Fruit fly (Drosophila melanogaster) whole organism, embryonic: ENCODE data around the gene Dad1.
A peak's percentile ranks its signal among the peaks of the same experiment; 100 is the strongest.

Experiments
- CG10274 ChIP-seq: fragments of 200-800 bp; sonication (Bioruptor generic); optimal IDR thresholded peaks from 3 replicates; lab custom pipeline; 2017; ENCODE audit warnings: missing biosample characterization, mild to moderate bottlenecking, missing genetic modification characterization
- CG12071 ChIP-seq: fragments of 200-800 bp; sonication (Bioruptor generic); optimal IDR thresholded peaks from 3 replicates; lab custom pipeline; 2018; ENCODE audit warnings: missing biosample characterization, mild to moderate bottlenecking, missing genetic modification characterization
- CG13894 ChIP-seq: fragments of 200-800 bp; sonication (Bioruptor generic); optimal IDR thresholded peaks from 3 replicates; lab custom pipeline; 2018; ENCODE audit warnings: missing biosample characterization, mild to moderate bottlenecking, missing genetic modification characterization, moderate library complexity
- CG14965 ChIP-seq: fragments of 200-800 bp; sonication (Bioruptor generic); optimal IDR thresholded peaks from 2 replicates; lab custom pipeline; 2016; ENCODE audit warnings: missing biosample characterization, missing genetic modification characterization, borderline replicate concordance
- CG15696 ChIP-seq: fragments of 200-800 bp; sonication (Bioruptor generic); optimal IDR thresholded peaks from 2 replicates; lab custom pipeline; 2019; ENCODE audit warnings: missing biosample characterization, mild to moderate bottlenecking, missing genetic modification characterization, moderate library complexity
- CG1647 ChIP-seq: fragments of 200-800 bp; sonication (Bioruptor generic); optimal IDR thresholded peaks from 3 replicates; lab custom pipeline; 2016; ENCODE audit warnings: missing biosample characterization, missing genetic modification characterization
- CG17361 ChIP-seq: fragments of 200-800 bp; sonication (Bioruptor generic); IDR thresholded peaks from 3 replicates; pipeline ENCODE4 v1.3.6; 2022; ENCODE audit warnings: missing biosample characterization, missing genetic modification characterization
- CG17385 ChIP-seq: fragments of 200-800 bp; sonication (Bioruptor generic); optimal IDR thresholded peaks from 3 replicates; lab custom pipeline; 2018; ENCODE audit warnings: missing biosample characterization, mild to moderate bottlenecking, missing genetic modification characterization
- CG17912 ChIP-seq: fragments of 200-800 bp; sonication (Bioruptor generic); optimal IDR thresholded peaks from 2 replicates; lab custom pipeline; 2018; ENCODE audit warnings: missing biosample characterization, mild to moderate bottlenecking, missing genetic modification characterization
- CG2875 ChIP-seq: fragments of 200-800 bp; sonication (Bioruptor generic); optimal IDR thresholded peaks from 2 replicates; lab custom pipeline; 2017; ENCODE audit warnings: missing biosample characterization, mild to moderate bottlenecking, missing genetic modification characterization, missing genetic modification reagents
- CG31224 ChIP-seq: fragments of 200-800 bp; sonication (Bioruptor generic); IDR thresholded peaks from 2 replicates; pipeline ENCODE4 v1.3.6; 2022; ENCODE audit warnings: missing biosample characterization, missing genetic modification characterization
- CG3281 ChIP-seq: fragments of 200-800 bp; sonication (Bioruptor generic); optimal IDR thresholded peaks from 3 replicates; lab custom pipeline; 2017; ENCODE audit warnings: missing biosample characterization, mild to moderate bottlenecking, missing genetic modification characterization
- CG4617 ChIP-seq: fragments of 200-800 bp; sonication (Bioruptor generic); optimal IDR thresholded peaks from 3 replicates; lab custom pipeline; 2016; ENCODE audit warnings: missing biosample characterization, missing genetic modification characterization, borderline replicate concordance
- CG6254 ChIP-seq: fragments of 200-800 bp; sonication (Bioruptor generic); optimal IDR thresholded peaks from 3 replicates; lab custom pipeline; 2017; ENCODE audit warnings: mild to moderate bottlenecking, missing biosample characterization, missing genetic modification reagents, missing genetic modification characterization
- CG7271 ChIP-seq: fragments of 200-800 bp; sonication (Bioruptor generic); optimal IDR thresholded peaks from 2 replicates; lab custom pipeline; 2018; ENCODE audit warnings: missing biosample characterization, mild to moderate bottlenecking, missing genetic modification characterization, moderate library complexity
- CG8281 ChIP-seq: fragments of 200-800 bp; sonication (Bioruptor generic); optimal IDR thresholded peaks from 2 replicates; lab custom pipeline; 2018; ENCODE audit warnings: missing biosample characterization, mild to moderate bottlenecking, missing genetic modification characterization, moderate library complexity
- CG8388 ChIP-seq: fragments of 200-800 bp; sonication (Bioruptor generic); optimal IDR thresholded peaks from 2 replicates; lab custom pipeline; 2019; ENCODE audit warnings: missing biosample characterization, mild to moderate bottlenecking, missing genetic modification characterization, moderate library complexity
- CG8924 ChIP-seq: fragments of 200-800 bp; optimal IDR thresholded peaks from 3 replicates; lab custom pipeline; 2019; ENCODE audit warnings: missing biosample characterization, mild to moderate bottlenecking, missing genetic modification characterization, moderate library complexity
- CG9215 ChIP-seq: fragments of 200-800 bp; sonication (Bioruptor generic); IDR thresholded peaks from 2 replicates; pipeline ENCODE4 v1.3.6; 2022; ENCODE audit warnings: missing biosample characterization, missing genetic modification characterization
- CHES-1-like ChIP-seq: fragments of 200-800 bp; sonication (Bioruptor generic); optimal IDR thresholded peaks from 2 replicates; lab custom pipeline; 2016; ENCODE audit warnings: missing biosample characterization, missing genetic modification characterization
- Doc3 ChIP-seq: fragments of 200-800 bp; sonication (Bioruptor generic); IDR thresholded peaks from 3 replicates; pipeline ENCODE4 v1.3.6; 2022; ENCODE audit warnings: missing biosample characterization, missing genetic modification characterization; ENCODE audit not compliant: partially characterized antibody
- E2f2 ChIP-seq: fragments of 200-800 bp; sonication (Bioruptor generic); IDR thresholded peaks from 2 replicates; pipeline ENCODE4 v1.3.6; 2022; ENCODE audit warnings: missing biosample characterization, missing genetic modification characterization
- Hr39 ChIP-seq: fragments of >200 bp; optimal IDR thresholded peaks from 2 replicates; lab custom pipeline; 2017
- Mrtf ChIP-seq: fragments of 200-800 bp; sonication (Bioruptor generic); IDR thresholded peaks from 3 replicates; pipeline ENCODE4 v1.3.6; 2022; ENCODE audit warnings: missing biosample characterization, missing genetic modification characterization
- Myb ChIP-seq: fragments of 200-800 bp; sonication (Bioruptor generic); optimal IDR thresholded peaks from 2 replicates; lab custom pipeline; 2016; ENCODE audit warnings: missing biosample characterization, missing genetic modification characterization
- Nf-YA ChIP-seq: fragments of 200-800 bp; sonication (Bioruptor generic); IDR thresholded peaks from 2 replicates; pipeline ENCODE4 v1.3.6; 2022; ENCODE audit warnings: missing biosample characterization, missing genetic modification characterization
- Spps ChIP-seq: fragments of 200-800 bp; sonication (Bioruptor generic); optimal IDR thresholded peaks from 2 replicates; lab custom pipeline; 2018; ENCODE audit warnings: missing biosample characterization, mild to moderate bottlenecking, missing genetic modification characterization
- Taf1 ChIP-seq: fragments of 200-800 bp; sonication (Bioruptor generic); IDR thresholded peaks from 2 replicates; pipeline ENCODE4 v1.3.6; 2022; ENCODE audit warnings: missing biosample characterization, missing genetic modification characterization
- ash1 ChIP-seq: fragments of 200-800 bp; sonication (Bioruptor generic); optimal IDR thresholded peaks from 2 replicates; lab custom pipeline; 2018; ENCODE audit warnings: missing biosample characterization, mild to moderate bottlenecking, missing genetic modification characterization
- ato ChIP-seq: fragments of 200-800 bp; sonication (Bioruptor generic); IDR thresholded peaks from 2 replicates; pipeline ENCODE4 v1.3.6; 2022; ENCODE audit warnings: missing biosample characterization, missing genetic modification characterization; ENCODE audit not compliant: partially characterized antibody
- danr ChIP-seq: fragments of 200-800 bp; sonication (Bioruptor generic); IDR thresholded peaks from 2 replicates; pipeline ENCODE4 v1.3.6; 2022; ENCODE audit warnings: missing biosample characterization, missing genetic modification characterization
- dysf ChIP-seq: fragments of 200-800 bp; sonication (Bioruptor generic); IDR thresholded peaks from 3 replicates; pipeline ENCODE4 v1.3.6; 2022; ENCODE audit warnings: missing biosample characterization, missing genetic modification characterization
- hth ChIP-seq: fragments of >200 bp; optimal IDR thresholded peaks from 2 replicates; lab custom pipeline; 2017; ENCODE audit warnings: inconsistent platforms
- jumu ChIP-seq: fragments of 200-800 bp; sonication (Bioruptor generic); optimal IDR thresholded peaks from 3 replicates; lab custom pipeline; 2016; ENCODE audit warnings: missing biosample characterization, missing genetic modification characterization
- lmd ChIP-seq: fragments of 200-800 bp; sonication (Bioruptor generic); IDR thresholded peaks from 2 replicates; pipeline ENCODE4 v1.3.6; 2022; ENCODE audit warnings: missing biosample characterization, missing genetic modification characterization
- maf-S ChIP-seq: fragments of 200-800 bp; sonication (Bioruptor generic); optimal IDR thresholded peaks from 2 replicates; lab custom pipeline; 2016; ENCODE audit warnings: missing biosample characterization, missing genetic modification characterization
- mam ChIP-seq: fragments of 200-800 bp; sonication (Bioruptor generic); optimal IDR thresholded peaks from 3 replicates; lab custom pipeline; 2016; ENCODE audit warnings: missing biosample characterization, missing genetic modification characterization
- nerfin-1 ChIP-seq: fragments of 200-800 bp; sonication (Bioruptor generic); optimal IDR thresholded peaks from 3 replicates; lab custom pipeline; 2019; ENCODE audit warnings: missing biosample characterization, mild to moderate bottlenecking, missing genetic modification characterization, moderate library complexity
- nom ChIP-seq: fragments of 200-800 bp; sonication (Bioruptor generic); optimal IDR thresholded peaks from 2 replicates; lab custom pipeline; 2017; ENCODE audit warnings: missing biosample characterization, missing genetic modification characterization, mild to moderate bottlenecking, moderate library complexity, missing genetic modification reagents
- p53 ChIP-seq: fragments of 200-800 bp; sonication (Bioruptor generic); optimal IDR thresholded peaks from 2 replicates; lab custom pipeline; 2016; ENCODE audit warnings: missing biosample characterization, missing genetic modification characterization
- pan ChIP-seq, 4 experiments: fragments of >200 bp in 3 of 4; fragments of 200-800 bp in 1 of 4; sonication (Bioruptor generic) in 1 of 4; optimal IDR thresholded peaks in 3 of 4; IDR thresholded peaks in 1 of 4; 2 replicates each; pipeline versions ENCODE4 v1.3.6 to Lab custom; 2017 to 2022; ENCODE audit warnings: missing biosample characterization in 2 of 4, missing genetic modification characterization in 2 of 4, mixed read lengths in 1 of 4
- pfk ChIP-seq: fragments of 200-800 bp; sonication (Bioruptor generic); optimal IDR thresholded peaks from 2 replicates; lab custom pipeline; 2018; ENCODE audit warnings: missing biosample characterization, mild to moderate bottlenecking, missing genetic modification characterization, moderate library complexity
- row ChIP-seq: fragments of 200-800 bp; sonication (Bioruptor generic); IDR thresholded peaks from 3 replicates; pipeline ENCODE4 v1.3.6; 2022; ENCODE audit warnings: missing biosample characterization, missing genetic modification characterization
- sens-2 ChIP-seq: fragments of 200-800 bp; sonication (Bioruptor generic); IDR thresholded peaks from 2 replicates; pipeline ENCODE4 v1.3.6; 2022; ENCODE audit warnings: missing biosample characterization, missing genetic modification characterization
- sisA ChIP-seq: fragments of 200-800 bp; sonication (Bioruptor generic); IDR thresholded peaks from 2 replicates; pipeline ENCODE4 v1.3.6; 2022; ENCODE audit warnings: missing biosample characterization, missing genetic modification characterization
- so ChIP-seq: fragments of 200-800 bp; sonication (Bioruptor generic); IDR thresholded peaks from 3 replicates; pipeline ENCODE4 v1.3.6; 2022; ENCODE audit warnings: missing biosample characterization, missing genetic modification characterization
- sob ChIP-seq: fragments of 200-800 bp; sonication (Bioruptor generic); IDR thresholded peaks from 2 replicates; pipeline ENCODE4 v1.3.6; 2022; ENCODE audit warnings: missing biosample characterization, missing genetic modification characterization
- sqz ChIP-seq: fragments of 200-800 bp; sonication (Bioruptor generic); optimal IDR thresholded peaks from 3 replicates; lab custom pipeline; 2018; ENCODE audit warnings: missing biosample characterization, mild to moderate bottlenecking, missing genetic modification characterization
- usp ChIP-seq: fragments of >200 bp; optimal IDR thresholded peaks from 2 replicates; lab custom pipeline; 2017; ENCODE audit warnings: missing biosample characterization, missing genetic modification characterization
- z ChIP-seq: fragments of 200-800 bp; sonication (Bioruptor generic); IDR thresholded peaks from 3 replicates; pipeline ENCODE4 v1.3.6; 2022; ENCODE audit warnings: missing biosample characterization, missing genetic modification characterization
- zfh2 ChIP-seq: fragments of 200-800 bp; sonication (Bioruptor generic); optimal IDR thresholded peaks from 2 replicates; lab custom pipeline; 2016; ENCODE audit warnings: missing biosample characterization, missing genetic modification characterization

The Dad1 gene

dm6 chr2L:8350560-8351171 lies 33.3 kb downstream of the Dad1 start (continued):
- TF ChIP-seq CG17361 (GFP tag; lab: Robert Waterston, UW) (no peak), sqz (no peak), nom (no peak), zfh2 (GFP tag; lab: Kevin White, UChicago) (no peak), so (GFP tag; lab: Robert Waterston, UW) (0 out of 3 replicates have a peak, but pooled peaks have one; percentile 36), jumu (no peak), dysf (GFP tag; lab: Robert Waterston, UW) (no peak), CG10274 (GFP tag; lab: Kevin White, UChicago) (no peak), CG1647 (GFP tag; lab: Kevin White, UChicago) (no peak), CG9215 (GFP tag; lab: Robert Waterston, UW) (no peak), sisA (GFP tag; lab: Robert Waterston, UW) (no peak), ash1 (GFP tag; lab: Kevin White, UChicago) (no peak), row (GFP tag; lab: Robert Waterston, UW) (no peak), CG15696 (tag; lab: Kevin White, UChicago) (no peak), pan (optimal IDR thresholded peaks at IDR 0.05; lab: Kevin White, UChicago) (no peak), pan (GFP tag; optimal IDR thresholded peaks at IDR 0.05 in 1 of 2, IDR thresholded peaks at IDR 0.05 in 1 of 2) (peak in 1 of 2 experiments; percentile 35), CG2875 (GFP tag; lab: Kevin White, UChicago) (no peak), pfk (GFP tag; lab: Kevin White, UChicago) (no peak), CG4617 (no peak), CG12071 (peak; percentile 70), CG8281 (tag; lab: Kevin White, UChicago) (no peak), CG31224 (GFP tag; lab: Robert Waterston, UW) (no peak), sob (GFP tag; lab: Robert Waterston, UW) (peak; percentile 55; the same call in 1 of the 2 replicates), lmd (GFP tag; lab: Robert Waterston, UW) (no peak), hth (lab: Kevin White, UChicago) (no peak), CG8388 (GFP tag; lab: Kevin White, UChicago) (peak; percentile 8), CG17385 (GFP tag; lab: Kevin White, UChicago) (peak; percentile 55), CG17912 (GFP tag; lab: Kevin White, UChicago) (no peak), Myb (no peak), maf-S (GFP tag; lab: Kevin White, UChicago) (no peak), sens-2 (GFP tag; lab: Robert Waterston, UW) (no peak), CG14965 (GFP tag; lab: Kevin White, UChicago) (no peak), Taf1 (GFP tag; lab: Robert Waterston, UW) (no peak), CHES-1-like (no peak), mam (no peak), Doc3 (GFP tag; lab: Robert Waterston, UW) (no peak), E2f2 (GFP tag; lab: Robert Waterston, UW) (no peak; the same call in 1 of the 2 replicates), ato (GFP tag; lab: Robert Waterston, UW) (no peak), danr (GFP tag; lab: Robert Waterston, UW) (no peak), z (no peak), usp (GFP tag; lab: Kevin White, UChicago) (no peak), nerfin-1 (tag; lab: Kevin White, UChicago) (no peak), CG7271 (tag; lab: Kevin White, UChicago) (no peak), Spps (tag; lab: Kevin White, UChicago) (no peak), Hr39 (no peak), Nf-YA (GFP tag; lab: Robert Waterston, UW) (no peak), CG3281 (peak; percentile 60), CG6254 (GFP tag; lab: Kevin White, UChicago) (no peak), Mrtf (no peak), CG8924 (tag; lab: Kevin White, UChicago) (peak; percentile 26), p53 (GFP tag; lab: Kevin White, UChicago) (no peak), CG13894 (tag; lab: Kevin White, UChicago) (no peak)
